Worm (Caenorhabditis elegans): Measurements from ENCODE around the gene cpr-5.

Gene cpr-5

DNA sequence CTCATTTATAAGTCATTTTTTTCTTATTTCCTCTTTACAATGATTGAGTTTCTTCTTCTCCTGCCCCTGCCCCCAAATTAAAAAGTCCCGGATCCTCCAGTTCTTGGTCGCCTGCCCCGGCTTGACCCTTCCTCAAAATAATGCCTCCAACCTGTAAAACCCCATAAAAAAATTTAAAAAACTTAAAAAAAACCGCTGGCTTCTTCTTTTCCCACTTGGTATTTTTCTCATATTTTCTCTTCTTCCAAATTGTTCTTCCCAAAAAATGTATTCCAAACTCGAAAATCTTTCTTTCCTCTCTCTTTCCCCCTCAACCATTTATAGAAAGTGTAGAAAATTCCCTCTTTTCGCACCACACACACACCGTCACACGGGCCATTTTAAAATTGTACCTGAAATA lies 23.6 kb upstream of the cpr-5 start:
- TF ChIP-seq lin-54 (GFP tag; optimal IDR thresholded peaks at IDR 0.05) (no peak), repo-1 (tag; optimal IDR thresholded peaks at IDR 0.05) (peak; percentile 43), F49E8.2 (tag; optimal IDR thresholded peaks at IDR 0.05; ENCODE audit: insufficient read depth) (no peak), lin-26 (GFP tag; IDR thresholded peaks at IDR 0.05) (peak; percentile 26; the same call in 1 of the 2 replicates), atf-7 (tag; optimal IDR thresholded peaks at IDR 0.05) (peak; percentile 34), mcd-1 (GFP tag; IDR thresholded peaks at IDR 0.05) (0 out of 2 replicates have a peak, but pooled peaks have one; percentile 15), rcor-1 (GFP tag; IDR thresholded peaks at IDR 0.05) (no peak), ceh-100 (GFP tag; IDR thresholded peaks at IDR 0.05) (0 out of 2 replicates have a peak, but pooled peaks have one; percentile 11), attf-5 (GFP tag; optimal IDR thresholded peaks at IDR 0.05) (peak; percentile 6), F39B2.1 (GFP tag; IDR thresholded peaks at IDR 0.05) (0 out of 2 replicates have a peak, but pooled peaks have one; percentile 20), snpc-3.4 (tag; optimal IDR thresholded peaks at IDR 0.05) (peak; percentile 7), egrh-3 (GFP tag; IDR thresholded peaks at IDR 0.05) (0 out of 2 replicates have a peak, but pooled peaks have one; percentile 9), unc-62 (GFP tag; optimal IDR thresholded peaks at IDR 0.05) (no peak), madf-3 (GFP tag; IDR thresholded peaks at IDR 0.05) (0 out of 2 replicates have a peak, but pooled peaks have one; percentile 26), athp-1 (tag; optimal IDR thresholded peaks at IDR 0.05) (peak; percentile 28), attf-6 (GFP tag; IDR thresholded peaks at IDR 0.05) (peak; percentile 20; the same call in 1 of the 2 replicates), Y53G8AR.9 (GFP tag; conservative IDR thresholded peaks at IDR 0.05) (peak; percentile 43; the same call in 1 of the 2 replicates), ceh-58 (GFP tag; IDR thresholded peaks at IDR 0.05) (no peak), xnd-1 (tag; optimal IDR thresholded peaks at IDR 0.05) (peak; percentile 0)

DNA sequence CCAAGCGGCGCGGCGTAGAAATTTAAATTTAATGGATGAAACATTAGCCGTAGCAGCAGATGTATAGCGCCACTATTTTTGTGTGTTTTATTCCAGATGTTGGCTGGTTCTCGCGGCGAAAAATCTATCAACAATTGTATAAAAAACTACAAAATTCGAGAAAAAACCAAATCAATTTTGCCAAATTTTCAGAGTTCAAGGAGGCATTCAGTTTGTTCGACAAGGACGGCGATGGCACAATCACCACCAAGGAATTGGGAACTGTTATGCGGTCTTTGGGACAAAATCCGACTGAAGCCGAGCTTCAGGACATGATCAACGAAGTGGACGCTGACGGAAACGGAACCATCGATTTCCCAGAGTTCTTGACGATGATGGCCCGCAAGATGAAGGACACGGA lies 22.6 kb upstream of the cpr-5 start:
- TF ChIP-seq Y56A3A.18 (GFP tag; IDR thresholded peaks at IDR 0.05) (0 out of 2 replicates have a peak, but pooled peaks have one; percentile 12), C06A6.2 (GFP tag; conservative IDR thresholded peaks at IDR 0.05) (no peak), hmg-1.2 (GFP tag; IDR thresholded peaks at IDR 0.05) (no peak), snpc-1.3 (tag; optimal IDR thresholded peaks at IDR 0.05; ENCODE audit: insufficient read depth) (no peak), nfyb-1 (GFP tag; IDR thresholded peaks at IDR 0.05) (no peak)

DNA sequence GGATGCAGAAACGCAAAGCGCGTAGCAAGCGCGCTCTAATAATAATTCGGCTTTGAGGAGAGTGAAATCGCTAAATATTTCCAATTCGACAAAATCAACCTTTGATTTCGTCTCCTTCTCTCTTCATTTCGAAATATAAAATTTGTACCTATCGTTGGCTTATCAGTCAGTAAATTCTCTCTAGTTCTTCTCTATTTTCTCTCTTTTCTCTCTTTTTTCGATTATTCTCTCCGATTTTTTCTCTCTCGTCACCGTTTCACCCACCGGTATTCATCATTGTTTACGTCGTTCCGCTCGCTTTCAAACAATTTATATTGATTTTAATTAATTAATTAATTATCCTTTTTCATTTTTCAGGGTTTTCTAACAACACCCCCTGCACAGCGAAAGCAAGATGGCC lies 22.1 kb upstream of the cpr-5 start, which contains the start of gene cmd-1:
cmd-1 (plus strand) TSS at position 358 of the 400 bp plus-strand sequence.
- TF ChIP-seq Y67H2A.10 (GFP tag; conservative IDR thresholded peaks at IDR 0.05) (no peak), mes-4 (tag; optimal IDR thresholded peaks at IDR 0.05) (no peak), D2030.7 (GFP tag; IDR thresholded peaks at IDR 0.05) (no peak), ztf-3 (GFP tag; optimal IDR thresholded peaks at IDR 0.05) (no peak), madf-3 (GFP tag; IDR thresholded peaks at IDR 0.05) (no peak), attf-5 (GFP tag; optimal IDR thresholded peaks at IDR 0.05) (peak; percentile 48), Y95B8A.8 (GFP tag; IDR thresholded peaks at IDR 0.05) (0 out of 2 replicates have a peak, but pooled peaks have one; percentile 35), nhr-179 (tag; optimal IDR thresholded peaks at IDR 0.05) (no peak), T07F8.4 (tag; optimal IDR thresholded peaks at IDR 0.05) (no peak), nhr-80 (tag; optimal IDR thresholded peaks at IDR 0.05) (peak; percentile 54), lin-40 (tag; optimal IDR thresholded peaks at IDR 0.05) (peak; percentile 9), cebp-1 (GFP tag; IDR thresholded peaks at IDR 0.05) (peak; percentile 36; the same call in 1 of the 2 replicates), cebp-1 (tag; optimal IDR thresholded peaks at IDR 0.05) (peak; percentile 72), F23B12.7 (tag; optimal IDR thresholded peaks at IDR 0.05; ENCODE audit: insufficient read depth) (no peak)
